Fruit fly (Drosophila melanogaster): ENCODE measurements around the gene dbf.
A peak's percentile ranks its signal among the peaks of the same experiment; 100 is the strongest.

Gene dbf

DNA sequence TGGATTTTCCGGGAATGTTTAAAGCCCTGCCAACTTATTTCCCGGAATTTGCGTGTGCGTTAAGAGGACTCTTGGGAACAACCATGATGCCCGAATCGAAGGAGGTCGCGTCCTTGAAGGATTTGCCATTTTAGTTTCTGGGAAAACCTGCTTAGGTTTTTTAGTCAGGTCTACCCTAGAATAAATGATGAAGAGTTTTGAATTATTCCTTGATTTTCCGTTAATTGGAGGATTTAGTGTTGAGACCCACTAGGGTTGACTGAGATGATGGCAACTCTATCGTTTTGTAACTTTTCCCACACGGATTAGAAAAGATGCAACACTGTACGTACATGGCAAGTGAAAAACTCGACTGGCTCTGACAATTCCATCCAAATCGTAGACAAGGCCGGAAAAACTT is at the start of gene dbf:
dbf (plus strand) TSS at position 301 of the 400 bp plus-strand sequence.
- TF ChIP-seq CG14711 (tag; optimal IDR thresholded peaks at IDR 0.05): no peak
- no peak for TF ChIP-seq CG1620 (GFP tag; optimal IDR thresholded peaks at IDR 0.05)

dm6 chr2L:10603604-10604003 is 47.8 kb upstream of the dbf start:
- TF ChIP-seq cic (GFP tag; optimal IDR thresholded peaks at IDR 0.05): no peak
- no peak for TF ChIP-seq Clk (GFP tag; optimal IDR thresholded peaks at IDR 0.05)
- no peak for TF ChIP-seq CG11617 (GFP tag; optimal IDR thresholded peaks at IDR 0.05)
- TF ChIP-seq CG1620 (GFP tag; optimal IDR thresholded peaks at IDR 0.05): no peak
- TF ChIP-seq ovo (GFP tag; optimal IDR thresholded peaks at IDR 0.05): no peak
- TF ChIP-seq tj (GFP tag; optimal IDR thresholded peaks at IDR 0.05): no peak
- no peak for TF ChIP-seq kay (GFP tag; ENCODE audit: borderline replicate concordance)
- TF ChIP-seq cnc (optimal IDR thresholded peaks at IDR 0.05): no peak
- no peak for TF ChIP-seq CG5204 (GFP tag; optimal IDR thresholded peaks at IDR 0.05)
- TF ChIP-seq CG33017 (tag; optimal IDR thresholded peaks at IDR 0.05): no peak
- TF ChIP-seq bab1 (GFP tag; optimal IDR thresholded peaks at IDR 0.05): no peak
- TF ChIP-seq Crg-1 (GFP tag; optimal IDR thresholded peaks at IDR 0.05): no peak
- no peak for TF ChIP-seq Hr96 (GFP tag; optimal IDR thresholded peaks at IDR 0.05)
- TF ChIP-seq toe (GFP tag; optimal IDR thresholded peaks at IDR 0.05): no peak
- no peak for TF ChIP-seq CG12768 (GFP tag; optimal IDR thresholded peaks at IDR 0.05)

DNA sequence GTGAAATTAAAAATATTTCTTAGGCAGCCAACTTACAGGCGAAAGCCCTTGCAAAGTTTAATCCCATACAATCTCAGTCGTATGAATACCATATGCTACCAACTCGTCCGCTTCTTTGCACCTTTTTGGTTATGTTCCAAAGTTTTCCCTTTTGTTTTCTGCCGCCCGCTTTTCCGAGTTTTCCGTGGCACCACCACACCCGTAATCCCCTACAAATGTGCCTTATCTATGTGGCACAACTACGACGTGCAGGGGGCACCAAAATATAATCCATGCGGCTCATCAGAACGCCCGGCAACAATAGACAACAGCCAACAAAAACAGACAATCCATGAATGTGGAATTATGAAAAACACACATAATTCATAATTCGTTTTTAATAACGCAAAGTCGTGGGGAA is 43.7 kb upstream of the dbf start:
- TF ChIP-seq ovo (GFP tag; optimal IDR thresholded peaks at IDR 0.05) (no peak), CG7045 (GFP tag; optimal IDR thresholded peaks at IDR 0.05) (no peak), CG7101 (tag; optimal IDR thresholded peaks at IDR 0.05) (no peak), CG5204 (GFP tag; optimal IDR thresholded peaks at IDR 0.05) (no peak), CG33017 (tag; optimal IDR thresholded peaks at IDR 0.05) (no peak), toe (GFP tag; optimal IDR thresholded peaks at IDR 0.05) (no peak), tj (GFP tag; optimal IDR thresholded peaks at IDR 0.05) (no peak), cnc (optimal IDR thresholded peaks at IDR 0.05) (no peak), kay (GFP tag; ENCODE audit: borderline replicate concordance) (no peak), pad (GFP tag; optimal IDR thresholded peaks at IDR 0.05) (no peak), CG1620 (GFP tag; optimal IDR thresholded peaks at IDR 0.05) (no peak), Mnt (GFP tag; optimal IDR thresholded peaks at IDR 0.05) (no peak), CG11617 (GFP tag; optimal IDR thresholded peaks at IDR 0.05) (no peak), CG14711 (tag; optimal IDR thresholded peaks at IDR 0.05) (no peak), Clk (GFP tag; optimal IDR thresholded peaks at IDR 0.05) (no peak), cic (GFP tag; optimal IDR thresholded peaks at IDR 0.05) (no peak)

- no peak for TF ChIP-seq cic (GFP tag; optimal IDR thresholded peaks at IDR 0.05)
- no peak for TF ChIP-seq CG5204 (GFP tag; optimal IDR thresholded peaks at IDR 0.05)
- TF ChIP-seq kay (GFP tag; ENCODE audit: borderline replicate concordance): no peak
- no peak for TF ChIP-seq CG7045 (GFP tag; optimal IDR thresholded peaks at IDR 0.05)
- no peak for TF ChIP-seq cnc (optimal IDR thresholded peaks at IDR 0.05)
- TF ChIP-seq Mnt (GFP tag; optimal IDR thresholded peaks at IDR 0.05): no peak
- TF ChIP-seq ovo (GFP tag; optimal IDR thresholded peaks at IDR 0.05): no peak
- TF ChIP-seq bab1 (GFP tag; optimal IDR thresholded peaks at IDR 0.05): no peak
- TF ChIP-seq CG12768 (GFP tag; optimal IDR thresholded peaks at IDR 0.05): no peak
- TF ChIP-seq Hr96 (GFP tag; optimal IDR thresholded peaks at IDR 0.05): no peak
- no peak for TF ChIP-seq tj (GFP tag; optimal IDR thresholded peaks at IDR 0.05)
- no peak for TF ChIP-seq toe (GFP tag; optimal IDR thresholded peaks at IDR 0.05)
- TF ChIP-seq Crg-1 (GFP tag; optimal IDR thresholded peaks at IDR 0.05): no peak
- TF ChIP-seq CG11617 (GFP tag; optimal IDR thresholded peaks at IDR 0.05): no peak
- no peak for TF ChIP-seq CG14711 (tag; optimal IDR thresholded peaks at IDR 0.05)
- no peak for TF ChIP-seq Clk (GFP tag; optimal IDR thresholded peaks at IDR 0.05)
- TF ChIP-seq pad (GFP tag; optimal IDR thresholded peaks at IDR 0.05): no peak
- TF ChIP-seq CG33017 (tag; optimal IDR thresholded peaks at IDR 0.05): no peak
- no peak for TF ChIP-seq CG7101 (tag; optimal IDR thresholded peaks at IDR 0.05)
Measured at dm6 chr2L:10608662-10609262, 42.7 kb upstream of the dbf start.

DNA sequence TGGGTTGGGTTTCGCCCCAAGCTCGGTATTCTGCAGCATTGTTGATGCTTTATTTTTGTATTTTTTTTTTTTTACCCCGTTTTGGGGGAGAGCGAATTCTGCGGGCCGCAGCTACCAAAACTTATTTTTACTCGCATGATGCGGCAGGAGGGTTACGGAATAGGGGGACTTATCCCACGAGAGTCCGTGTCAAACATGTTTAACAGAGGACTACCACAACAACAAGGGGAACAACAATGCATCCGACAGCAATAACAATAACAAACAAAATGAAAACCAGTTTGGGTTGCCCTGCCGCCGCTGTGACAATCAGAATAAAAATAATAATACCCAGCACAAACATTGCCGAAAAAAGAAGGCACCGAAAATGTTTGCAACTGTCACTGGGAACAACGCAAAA is 38.3 kb upstream of the dbf start:
- TF ChIP-seq Crg-1 (GFP tag; optimal IDR thresholded peaks at IDR 0.05) (no peak), bab1 (GFP tag; optimal IDR thresholded peaks at IDR 0.05) (no peak), Clk (GFP tag; optimal IDR thresholded peaks at IDR 0.05) (no peak), toe (GFP tag; optimal IDR thresholded peaks at IDR 0.05) (no peak), cic (GFP tag; optimal IDR thresholded peaks at IDR 0.05) (no peak), CG14711 (tag; optimal IDR thresholded peaks at IDR 0.05) (no peak), CG1620 (GFP tag; optimal IDR thresholded peaks at IDR 0.05) (no peak), tj (GFP tag; optimal IDR thresholded peaks at IDR 0.05) (no peak), CG5204 (GFP tag; optimal IDR thresholded peaks at IDR 0.05) (no peak), CG33017 (tag; optimal IDR thresholded peaks at IDR 0.05) (no peak), CG11617 (GFP tag; optimal IDR thresholded peaks at IDR 0.05) (no peak), ovo (GFP tag; optimal IDR thresholded peaks at IDR 0.05) (no peak), Mnt (GFP tag; optimal IDR thresholded peaks at IDR 0.05) (no peak), CG12768 (GFP tag; optimal IDR thresholded peaks at IDR 0.05) (no peak), pad (GFP tag; optimal IDR thresholded peaks at IDR 0.05) (no peak), CG7101 (tag; optimal IDR thresholded peaks at IDR 0.05) (no peak), kay (GFP tag; ENCODE audit: borderline replicate concordance) (no peak), CG7045 (GFP tag; optimal IDR thresholded peaks at IDR 0.05) (no peak), cnc (optimal IDR thresholded peaks at IDR 0.05) (no peak)

dm6 chr2L:10614660-10615479 is 36.5 kb upstream of the dbf start:
- TF ChIP-seq cic (GFP tag; optimal IDR thresholded peaks at IDR 0.05): no peak
- TF ChIP-seq kay (GFP tag; ENCODE audit: borderline replicate concordance): peak; percentile 4
- no peak for TF ChIP-seq CG11617 (GFP tag; optimal IDR thresholded peaks at IDR 0.05)
